Worm (Caenorhabditis elegans): Measurements from ENCODE around the gene npr-10.

- TF ChIP-seq lin-11 (tag; optimal IDR thresholded peaks at IDR 0.05) (no peak), nhr-11 (tag; optimal IDR thresholded peaks at IDR 0.05) (no peak), pqm-1 (tag; optimal IDR thresholded peaks at IDR 0.05) (no peak), fkh-10 (GFP tag; optimal IDR thresholded peaks at IDR 0.05) (no peak), syd-9 (tag; optimal IDR thresholded peaks at IDR 0.05) (no peak)
Measured at ce11 chrX:13003092-13003491, 29.4 kb downstream of the npr-10 start.

Data from whole organism, late embryonic.